Fruit fly (Drosophila melanogaster) whole organism, wandering third instar larva: ENCODE results near the gene Strump.

Experiments used
- HLH106 ChIP-seq: fragments of 200-800 bp; optimal IDR thresholded peaks from 3 replicates; lab custom pipeline; 2019; ENCODE audit warnings: missing biosample characterization, mild to moderate bottlenecking, missing genetic modification characterization, moderate library complexity
- Hr78 ChIP-seq: fragments of >200 bp; optimal IDR thresholded peaks from 2 replicates; lab custom pipeline; 2017; ENCODE audit warnings: missing biosample characterization, missing genetic modification characterization
- Hr83 ChIP-seq: fragments of 200-300 bp; sonication (Bioruptor generic); optimal IDR thresholded peaks from 2 replicates; lab custom pipeline; 2016; ENCODE audit warnings: missing biosample characterization, mild to moderate bottlenecking, missing genetic modification characterization, moderate library complexity; ENCODE audit not compliant: poor library complexity, severe bottlenecking
- Myc ChIP-seq: fragments of >200 bp; optimal IDR thresholded peaks from 2 replicates; lab custom pipeline; 2017
- N ChIP-seq: fragments of >200 bp; optimal IDR thresholded peaks from 2 replicates; lab custom pipeline; 2018; ENCODE audit warnings: missing biosample characterization, missing external identifiers, missing genetic modification characterization
- OdsH ChIP-seq: fragments of 200-800 bp; sonication (Bioruptor generic); optimal IDR thresholded peaks from 2 replicates; lab custom pipeline; 2016; ENCODE audit warnings: missing biosample characterization, mild to moderate bottlenecking, missing genetic modification characterization
- Rel ChIP-seq, 2 experiments: fragments of 200-800 bp; sonication (Bioruptor generic) in 1 of 2; optimal IDR thresholded peaks; 2 replicates in 1 of 2; 3 replicates in 1 of 2; lab custom pipeline; 2016 to 2019; ENCODE audit warnings: mild to moderate bottlenecking in 2 of 2, missing biosample characterization in 2 of 2, missing genetic modification characterization in 2 of 2, moderate library complexity in 1 of 2
- Sp1 ChIP-seq: fragments of 200-800 bp; sonication (Bioruptor generic); optimal IDR thresholded peaks from 3 replicates; lab custom pipeline; 2019; ENCODE audit warnings: missing biosample characterization, mild to moderate bottlenecking, missing genetic modification characterization, moderate library complexity
- dl ChIP-seq, 2 experiments: fragments of 175-275, 200-275 bp in 1 of 2; fragments of 200-275 bp in 1 of 2; sonication (Bioruptor generic); optimal IDR thresholded peaks; lab custom pipeline; 2018; ENCODE audit warnings: mild to moderate bottlenecking in 2 of 2, missing biosample characterization in 2 of 2, missing genetic modification characterization in 2 of 2, moderate library complexity in 2 of 2; ENCODE audit not compliant: partially characterized antibody in 2 of 2, insufficient read depth in 1 of 2
- lola ChIP-seq: fragments of >200 bp; optimal IDR thresholded peaks from 2 replicates; lab custom pipeline; 2017; ENCODE audit warnings: missing biosample characterization, missing genetic modification characterization
- pan ChIP-seq: fragments of >200 bp; optimal IDR thresholded peaks from 2 replicates; lab custom pipeline; 2017
- psq ChIP-seq: fragments of 200-800 bp; sonication (Bioruptor generic); optimal IDR thresholded peaks from 3 replicates; lab custom pipeline; 2017; ENCODE audit warnings: missing biosample characterization, mild to moderate bottlenecking, missing genetic modification characterization, moderate library complexity
- usp ChIP-seq: fragments of >200 bp; optimal IDR thresholded peaks from 2 replicates; lab custom pipeline; 2017; ENCODE audit warnings: missing biosample characterization, missing genetic modification characterization
- woc ChIP-seq: sonication (Bioruptor generic); optimal IDR thresholded peaks from 2 replicates; lab custom pipeline; 2016; ENCODE audit warnings: missing biosample characterization, mild to moderate bottlenecking, missing genetic modification characterization

- TF ChIP-seq psq (no peak), dl (GFP tag; optimal IDR thresholded peaks at IDR 0.05; lab: Kevin White, UChicago; ENCODE audit: insufficient read depth in 1 of 2, partially characterized antibody in 2 of 2) (no peak), N (no peak), Hr78 (no peak), OdsH (GFP tag; lab: Kevin White, UChicago) (no peak), HLH106 (tag; lab: Kevin White, UChicago) (no peak), Sp1 (GFP tag; lab: Kevin White, UChicago) (no peak), Rel (GFP tag; optimal IDR thresholded peaks at IDR 0.05; lab: Kevin White, UChicago) (no peak), Rel (tag; optimal IDR thresholded peaks at IDR 0.05; lab: Kevin White, UChicago) (no peak), lola (no peak), Myc (lab: Kevin White, UChicago) (no peak), woc (GFP tag; lab: Kevin White, UChicago) (no peak), usp (GFP tag; lab: Kevin White, UChicago) (no peak), Hr83 (GFP tag; lab: Kevin White, UChicago) (no peak), pan (lab: Kevin White, UChicago) (no peak)
Observed at dm6 chr3L:16082251-16082650, 39.6 kb upstream of the Strump start, which contains the start of gene CG33258.
